Worm (Caenorhabditis elegans) whole organism, L3 larva: ENCODE results near the gene vps-54.

Source experiments
- fkh-10 ChIP-seq: sonication (generic microtip); optimal IDR thresholded peaks from 2 replicates; lab custom pipeline; 2017; ENCODE audit warnings: missing biosample characterization, missing genetic modification reagents, missing genetic modification characterization
- nhr-25 ChIP-seq: sonication (generic microtip); optimal IDR thresholded peaks from 2 replicates; lab custom pipeline; 2017; ENCODE audit warnings: missing biosample characterization, missing genetic modification characterization

Gene vps-54

DNA sequence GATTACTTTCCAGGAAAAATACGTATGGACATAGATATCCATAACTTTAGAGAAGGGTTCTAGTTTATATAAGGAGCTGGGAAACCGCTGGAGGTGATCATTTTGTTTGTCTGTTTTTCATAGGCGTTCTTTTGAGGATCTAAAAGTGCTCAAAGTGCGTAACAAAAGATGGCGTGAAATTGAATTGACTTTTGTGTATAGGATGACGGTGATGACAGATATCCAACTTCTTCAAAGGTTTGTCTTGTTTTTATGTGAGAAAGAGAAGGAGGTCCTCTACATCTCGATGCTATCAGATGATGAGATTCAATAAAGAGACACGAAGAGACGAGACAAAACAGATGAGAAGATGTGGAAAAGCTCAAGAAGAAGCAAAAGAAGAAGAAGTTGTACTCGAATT, 59.5 kb downstream of the vps-54 start:
- TF ChIP-seq fkh-10 (GFP tag; lab: Kevin White, UChicago) (peak; percentile 53), nhr-25 (no peak)
